Fruit fly (Drosophila melanogaster) whole organism, embryonic: Measurements from ENCODE around the gene CG42824.
A peak's percentile ranks its signal among the peaks of the same experiment; 100 is the strongest.

Source experiments
- ATbp ChIP-seq: fragments of 200-800 bp; sonication (Bioruptor generic); optimal IDR thresholded peaks from 2 replicates; lab custom pipeline; 2017; ENCODE audit warnings: missing biosample characterization, mild to moderate bottlenecking, missing genetic modification characterization, missing genetic modification reagents
- Adf1 ChIP-seq: fragments of 200-800 bp; sonication (Bioruptor generic); IDR thresholded peaks from 2 replicates; pipeline ENCODE4 v1.3.6; 2022; ENCODE audit warnings: missing biosample characterization, missing genetic modification characterization
- CG1024 ChIP-seq: fragments of 200-800 bp; sonication (Bioruptor generic); IDR thresholded peaks from 2 replicates; pipeline ENCODE4 v1.3.6; 2022; ENCODE audit warnings: missing biosample characterization, missing genetic modification characterization
- CG10274 ChIP-seq: fragments of 200-800 bp; sonication (Bioruptor generic); optimal IDR thresholded peaks from 3 replicates; lab custom pipeline; 2017; ENCODE audit warnings: missing biosample characterization, mild to moderate bottlenecking, missing genetic modification characterization
- CG10959 ChIP-seq: fragments of 200-800 bp; sonication (Bioruptor generic); IDR thresholded peaks from 2 replicates; pipeline ENCODE4 v1.3.6; 2022; ENCODE audit warnings: missing biosample characterization, missing genetic modification characterization
- CG11398 ChIP-seq: fragments of 200-800 bp; sonication (Bioruptor generic); optimal IDR thresholded peaks from 2 replicates; lab custom pipeline; 2016; ENCODE audit warnings: missing biosample characterization, missing genetic modification characterization
- CG11723 ChIP-seq: fragments of 200-800 bp; sonication (Bioruptor generic); optimal IDR thresholded peaks from 2 replicates; lab custom pipeline; 2017; ENCODE audit warnings: missing biosample characterization, mild to moderate bottlenecking, missing genetic modification characterization
- CG12219 ChIP-seq: fragments of 200-800 bp; sonication (Bioruptor generic); optimal IDR thresholded peaks from 3 replicates; lab custom pipeline; 2018; ENCODE audit warnings: missing biosample characterization, mild to moderate bottlenecking, missing genetic modification characterization
- CG13287 ChIP-seq: fragments of 200-800 bp; sonication (Bioruptor generic); IDR thresholded peaks from 2 replicates; pipeline ENCODE4 v1.3.6; 2022; ENCODE audit warnings: missing biosample characterization, missing genetic modification characterization; ENCODE audit not compliant: partially characterized antibody
- CG14710 ChIP-seq: fragments of 200-800 bp; sonication (Bioruptor generic); optimal IDR thresholded peaks from 3 replicates; lab custom pipeline; 2019; ENCODE audit warnings: missing biosample characterization, mild to moderate bottlenecking, missing genetic modification characterization, moderate library complexity
- CG17802 ChIP-seq: fragments of 200-800 bp; sonication (Bioruptor generic); optimal IDR thresholded peaks from 2 replicates; lab custom pipeline; 2018; ENCODE audit warnings: missing biosample characterization, mild to moderate bottlenecking, missing genetic modification characterization, moderate library complexity
- CG18764 ChIP-seq: fragments of 200-800 bp; sonication (Bioruptor generic); optimal IDR thresholded peaks from 3 replicates; lab custom pipeline; 2016; ENCODE audit warnings: missing biosample characterization, missing genetic modification characterization
- CG2199 ChIP-seq: fragments of 200-800 bp; sonication (Bioruptor generic); IDR thresholded peaks from 3 replicates; pipeline ENCODE4 v1.3.6; 2022; ENCODE audit warnings: missing biosample characterization, missing genetic modification characterization
- CG2889 ChIP-seq: fragments of 200-800 bp; sonication (Bioruptor generic); IDR thresholded peaks from 3 replicates; pipeline ENCODE4 v1.3.6; 2022; ENCODE audit warnings: missing biosample characterization, missing genetic modification characterization
- CG3065 ChIP-seq: fragments of 200-800 bp; sonication (Bioruptor generic); optimal IDR thresholded peaks from 2 replicates; lab custom pipeline; 2016; ENCODE audit warnings: missing biosample characterization, missing genetic modification characterization
- CG32532 ChIP-seq: fragments of 200-800 bp; sonication (Bioruptor generic); IDR thresholded peaks from 2 replicates; pipeline ENCODE4 v1.3.6; 2022; ENCODE audit warnings: missing biosample characterization, missing genetic modification characterization
- CG33213 ChIP-seq: fragments of 200-800 bp; sonication (Bioruptor generic); optimal IDR thresholded peaks from 3 replicates; lab custom pipeline; 2016; ENCODE audit warnings: missing biosample characterization, missing genetic modification characterization
- CG33557 ChIP-seq: fragments of 200-800 bp; sonication (Bioruptor generic); optimal IDR thresholded peaks from 2 replicates; lab custom pipeline; 2019; ENCODE audit warnings: missing biosample characterization, mild to moderate bottlenecking, missing genetic modification characterization, moderate library complexity
- CG34422 ChIP-seq: fragments of 200-800 bp; sonication (Bioruptor generic); IDR thresholded peaks from 3 replicates; pipeline ENCODE4 v1.3.6; 2022; ENCODE audit warnings: missing biosample characterization, missing genetic modification characterization
- CG4707 ChIP-seq: fragments of 200-800 bp; sonication (Bioruptor generic); optimal IDR thresholded peaks from 2 replicates; lab custom pipeline; 2018; ENCODE audit warnings: missing biosample characterization, mild to moderate bottlenecking, missing genetic modification characterization, moderate library complexity
- CG7271 ChIP-seq: fragments of 200-800 bp; sonication (Bioruptor generic); optimal IDR thresholded peaks from 2 replicates; lab custom pipeline; 2018; ENCODE audit warnings: missing biosample characterization, mild to moderate bottlenecking, missing genetic modification characterization, moderate library complexity
- CG7556 ChIP-seq: fragments of 200-800 bp; sonication (Bioruptor generic); optimal IDR thresholded peaks from 2 replicates; lab custom pipeline; 2017; ENCODE audit warnings: missing biosample characterization, mild to moderate bottlenecking, missing genetic modification characterization
- CHES-1-like ChIP-seq: fragments of 200-800 bp; sonication (Bioruptor generic); optimal IDR thresholded peaks from 2 replicates; lab custom pipeline; 2016; ENCODE audit warnings: missing biosample characterization, missing genetic modification characterization
- Chrac-16 ChIP-seq: fragments of 200-800 bp; sonication (Bioruptor generic); optimal IDR thresholded peaks from 3 replicates; lab custom pipeline; 2016; ENCODE audit warnings: missing biosample characterization, missing genetic modification characterization
- D19B ChIP-seq: fragments of 200-800 bp; sonication (Bioruptor generic); optimal IDR thresholded peaks from 2 replicates; lab custom pipeline; 2017; ENCODE audit warnings: missing biosample characterization, mild to moderate bottlenecking, missing genetic modification characterization
- Kr ChIP-seq: fragments of 200-800 bp; sonication (Bioruptor generic); optimal IDR thresholded peaks from 2 replicates; lab custom pipeline; 2017; ENCODE audit warnings: missing biosample characterization, mild to moderate bottlenecking, missing genetic modification characterization
- Lim3 ChIP-seq: fragments of 200-800 bp; sonication (Bioruptor generic); IDR thresholded peaks from 2 replicates; pipeline ENCODE4 v1.3.6; 2022; ENCODE audit warnings: missing biosample characterization, missing genetic modification characterization
- MBD-R2 ChIP-seq: fragments of 200-800 bp; sonication (Bioruptor generic); IDR thresholded peaks from 2 replicates; pipeline ENCODE4 v1.3.6; 2022; ENCODE audit warnings: missing biosample characterization, missing genetic modification characterization
- Meics ChIP-seq: fragments of 200-800 bp; sonication (Bioruptor generic); optimal IDR thresholded peaks from 2 replicates; lab custom pipeline; 2017; ENCODE audit warnings: missing biosample characterization, mild to moderate bottlenecking, missing genetic modification characterization
- Mes4 ChIP-seq: fragments of 200-800 bp; sonication (Bioruptor generic); optimal IDR thresholded peaks from 2 replicates; lab custom pipeline; 2016; ENCODE audit warnings: missing biosample characterization, missing genetic modification characterization
- NC2β ChIP-seq: fragments of 200-800 bp; sonication (Bioruptor generic); optimal IDR thresholded peaks from 2 replicates; lab custom pipeline; 2016; ENCODE audit warnings: missing biosample characterization, missing genetic modification characterization
- Ravus ChIP-seq: fragments of 200-800 bp; sonication (Bioruptor generic); IDR thresholded peaks from 2 replicates; pipeline ENCODE4 v1.3.6; 2022; ENCODE audit warnings: missing biosample characterization, missing genetic modification characterization
- TFAM ChIP-seq: fragments of 200-800 bp; sonication (Bioruptor generic); optimal IDR thresholded peaks from 2 replicates; lab custom pipeline; 2017; ENCODE audit warnings: missing biosample characterization, missing genetic modification characterization, inconsistent platforms
- Trl ChIP-seq, 3 experiments: fragments of >200 bp in 2 of 3; fragments of 200-800 bp in 1 of 3; sonication (Bioruptor generic) in 1 of 3; optimal IDR thresholded peaks; 2 replicates in 1 of 3; 3 replicates in 2 of 3; lab custom pipeline; 2016 to 2017; ENCODE audit warnings: missing biosample characterization in 1 of 3, missing genetic modification characterization in 1 of 3
- ara ChIP-seq: fragments of 200-800 bp; sonication (Bioruptor generic); IDR thresholded peaks from 2 replicates; pipeline ENCODE4 v1.3.6; 2022; ENCODE audit warnings: missing biosample characterization, missing genetic modification characterization
- bcd ChIP-seq: fragments of 200-800 bp; sonication (Bioruptor generic); optimal IDR thresholded peaks from 2 replicates; lab custom pipeline; 2017; ENCODE audit warnings: missing biosample characterization, mild to moderate bottlenecking, missing genetic modification characterization
- dysf ChIP-seq: fragments of 200-800 bp; sonication (Bioruptor generic); IDR thresholded peaks from 3 replicates; pipeline ENCODE4 v1.3.6; 2022; ENCODE audit warnings: missing biosample characterization, missing genetic modification characterization
- eve ChIP-seq, 2 experiments: fragments of >200 bp; optimal IDR thresholded peaks; 2 replicates each; lab custom pipeline; 2017; ENCODE audit warnings: missing biosample characterization in 2 of 2, missing genetic modification characterization in 2 of 2
- ewg ChIP-seq: fragments of 200-800 bp; sonication (Bioruptor generic); optimal IDR thresholded peaks from 3 replicates; lab custom pipeline; 2017; ENCODE audit warnings: mild to moderate bottlenecking, missing biosample characterization, missing genetic modification reagents, missing genetic modification characterization
- fd102C ChIP-seq: fragments of 200-800 bp; sonication (Bioruptor generic); optimal IDR thresholded peaks from 2 replicates; lab custom pipeline; 2018; ENCODE audit warnings: missing biosample characterization, mild to moderate bottlenecking, missing genetic modification characterization, moderate library complexity
- fd64A ChIP-seq: fragments of 200-800 bp; sonication (Bioruptor generic); optimal IDR thresholded peaks from 3 replicates; lab custom pipeline; 2018; ENCODE audit warnings: missing biosample characterization, mild to moderate bottlenecking, missing genetic modification characterization
- gfzf ChIP-seq: fragments of 200-800 bp; sonication (Bioruptor generic); optimal IDR thresholded peaks from 2 replicates; lab custom pipeline; 2016; ENCODE audit warnings: missing biosample characterization, mild to moderate bottlenecking, missing genetic modification characterization, moderate library complexity
- insv ChIP-seq, 2 experiments: fragments of 200-800 bp; sonication (Bioruptor generic); optimal IDR thresholded peaks; 3 replicates each; lab custom pipeline; 2016 to 2018; ENCODE audit warnings: missing biosample characterization in 2 of 2, missing genetic modification characterization in 2 of 2
- jing ChIP-seq: fragments of 200-800 bp; sonication (Bioruptor generic); optimal IDR thresholded peaks from 2 replicates; lab custom pipeline; 2018; ENCODE audit warnings: missing biosample characterization, mild to moderate bottlenecking, missing genetic modification characterization
- pnt ChIP-seq: fragments of 200-800 bp; sonication (Bioruptor generic); optimal IDR thresholded peaks from 3 replicates; lab custom pipeline; 2016; ENCODE audit warnings: missing biosample characterization, missing genetic modification characterization
- pum ChIP-seq: fragments of 200-800 bp; sonication (Bioruptor generic); optimal IDR thresholded peaks from 2 replicates; lab custom pipeline; 2016; ENCODE audit warnings: missing biosample characterization, missing genetic modification characterization
- salm ChIP-seq: fragments of 200-800 bp; sonication (Bioruptor generic); optimal IDR thresholded peaks from 2 replicates; lab custom pipeline; 2018; ENCODE audit warnings: missing biosample characterization, mild to moderate bottlenecking, missing genetic modification characterization
- seq ChIP-seq: fragments of 200-800 bp; sonication (Bioruptor generic); IDR thresholded peaks from 2 replicates; pipeline ENCODE4 v1.3.6; 2022; ENCODE audit warnings: missing biosample characterization, missing genetic modification characterization
- twi ChIP-seq: fragments of 200-800 bp; optimal IDR thresholded peaks from 2 replicates; lab custom pipeline; 2019; ENCODE audit warnings: missing biosample characterization, mild to moderate bottlenecking, missing genetic modification characterization, moderate library complexity

The CG42824 gene

dm6 chr3R:17386168-17386819 is 20.0 kb downstream of the CG42824 start (continued):
- TF ChIP-seq CG14710, result peak; percentile 72
- TF ChIP-seq CG11723 (GFP tag; lab: Kevin White, UChicago), result peak; percentile 25
- TF ChIP-seq Mes4 (GFP tag; lab: Kevin White, UChicago), result no peak
- peak; percentile 40 for TF ChIP-seq jing (GFP tag; lab: Kevin White, UChicago)
- peak; percentile 39 for TF ChIP-seq CG18764
- TF ChIP-seq CG7556 (GFP tag; lab: Kevin White, UChicago), result peak; percentile 58
- peak; percentile 38 for TF ChIP-seq pum
- peak; percentile 65 for TF ChIP-seq bcd
- no peak for TF ChIP-seq CHES-1-like (GFP tag; lab: Kevin White, UChicago)
- TF ChIP-seq Chrac-16 (GFP tag; lab: Kevin White, UChicago), result peak; percentile 47
- TF ChIP-seq CG7271 (tag; lab: Kevin White, UChicago), result no peak
- TF ChIP-seq CG4707 (GFP tag; lab: Kevin White, UChicago), result peak; percentile 55
- TF ChIP-seq dysf (GFP tag; lab: Robert Waterston, UW), result peak; percentile 65
- TF ChIP-seq insv (GFP tag; optimal IDR thresholded peaks at IDR 0.05; lab: Kevin White, UChicago), result no peak
- peak; percentile 37; the same call in 1 of the 2 replicates for TF ChIP-seq CG10959 (GFP tag; lab: Robert Waterston, UW)
- TF ChIP-seq pnt, result peak; percentile 32
- TF ChIP-seq Adf1 (GFP tag; lab: Robert Waterston, UW), result no peak
- no peak for TF ChIP-seq fd102C (GFP tag; lab: Kevin White, UChicago)
- no peak for TF ChIP-seq Kr (GFP tag; lab: Kevin White, UChicago)
- TF ChIP-seq CG10274 (GFP tag; lab: Kevin White, UChicago), result no peak
- peak in 1 of 2 experiments; percentile 57 for TF ChIP-seq eve (GFP tag; optimal IDR thresholded peaks at IDR 0.05; lab: Kevin White, UChicago)
- TF ChIP-seq CG1024 (GFP tag; lab: Robert Waterston, UW), result peak; percentile 28; the same call in 1 of the 2 replicates
- no peak for TF ChIP-seq Trl (optimal IDR thresholded peaks at IDR 0.05; lab: Kevin White, UChicago)
- peak; percentile 36 for TF ChIP-seq Trl (GFP tag; optimal IDR thresholded peaks at IDR 0.05; lab: Kevin White, UChicago)
- TF ChIP-seq CG34422 (GFP tag; lab: Robert Waterston, UW), result peak; percentile 35; the same call in 2 of the 3 replicates
- TF ChIP-seq CG33557, result peak; percentile 10
- no peak for TF ChIP-seq CG3065 (GFP tag; lab: Kevin White, UChicago)
- TF ChIP-seq Meics, result peak; percentile 52
- TF ChIP-seq CG13287 (GFP tag; lab: Robert Waterston, UW), result no peak
- TF ChIP-seq fd64A (GFP tag; lab: Kevin White, UChicago), result peak; percentile 57
- peak; percentile 49; the same call in 1 of the 2 replicates for TF ChIP-seq seq (GFP tag; lab: Robert Waterston, UW)
- TF ChIP-seq NC2β (GFP tag; lab: Kevin White, UChicago), result peak; percentile 23
- TF ChIP-seq ewg (GFP tag; lab: Kevin White, UChicago), result peak; percentile 64
- peak; percentile 61; the same call in 2 of the 3 replicates for TF ChIP-seq CG2889 (GFP tag; lab: Robert Waterston, UW)
- TF ChIP-seq ara (GFP tag; lab: Robert Waterston, UW), result peak; percentile 85
- TF ChIP-seq gfzf (GFP tag; lab: Kevin White, UChicago), result no peak
- TF ChIP-seq Ravus (GFP tag; lab: Robert Waterston, UW), result no peak
- no peak for TF ChIP-seq CG11398 (GFP tag; lab: Kevin White, UChicago)
- TF ChIP-seq CG17802 (tag; lab: Kevin White, UChicago), result peak; percentile 51
- peak; percentile 77 for TF ChIP-seq ATbp
- TF ChIP-seq CG12219 (GFP tag; lab: Kevin White, UChicago), result peak; percentile 64
- no peak for TF ChIP-seq CG33213
- TF ChIP-seq CG2199, result peak; percentile 43; the same call in 1 of the 3 replicates
- peak; percentile 61 for TF ChIP-seq salm (tag; lab: Kevin White, UChicago)
- peak; percentile 53 for TF ChIP-seq CG32532 (GFP tag; lab: Robert Waterston, UW)
- peak; percentile 52; the same call in 1 of the 2 replicates for TF ChIP-seq Lim3 (GFP tag; lab: Robert Waterston, UW)
- TF ChIP-seq MBD-R2 (GFP tag; lab: Robert Waterston, UW), result no peak; the same call in 1 of the 2 replicates
- TF ChIP-seq TFAM (GFP tag; lab: Kevin White, UChicago), result no peak
- peak; percentile 35 for TF ChIP-seq twi
- peak; percentile 10 for TF ChIP-seq D19B (GFP tag; lab: Kevin White, UChicago)
